Fruit fly (Drosophila melanogaster) whole organism, embryonic: Measurements from ENCODE around the gene Lztr1.

Source experiments
- Atf3 ChIP-seq: fragments of 200-800 bp; sonication (Bioruptor generic); optimal IDR thresholded peaks from 3 replicates; lab custom pipeline; 2016; ENCODE audit warnings: missing biosample characterization, missing genetic modification characterization
- CG10209 ChIP-seq: fragments of 200-800 bp; sonication (Bioruptor generic); optimal IDR thresholded peaks from 3 replicates; lab custom pipeline; 2017; ENCODE audit warnings: missing biosample characterization, mild to moderate bottlenecking, missing genetic modification characterization, missing genetic modification reagents
- CG18476 ChIP-seq: fragments of 200-800 bp; sonication (Bioruptor generic); optimal IDR thresholded peaks from 2 replicates; lab custom pipeline; 2016; ENCODE audit warnings: missing biosample characterization, mild to moderate bottlenecking, missing genetic modification characterization
- CG4730 ChIP-seq: fragments of 200-800 bp; sonication (Bioruptor generic); IDR thresholded peaks from 2 replicates; pipeline ENCODE4 v1.3.6; 2022; ENCODE audit warnings: missing biosample characterization, missing genetic modification characterization
- Side ChIP-seq: fragments of 200-800 bp; sonication (Bioruptor generic); optimal IDR thresholded peaks from 2 replicates; lab custom pipeline; 2016; ENCODE audit warnings: missing biosample characterization, missing genetic modification characterization
- Sry-δ ChIP-seq: fragments of 200-800 bp; sonication (Bioruptor generic); optimal IDR thresholded peaks from 2 replicates; lab custom pipeline; 2016; ENCODE audit warnings: missing biosample characterization, missing genetic modification characterization
- Ssrp ChIP-seq: fragments of 200-800 bp; sonication (Bioruptor generic); optimal IDR thresholded peaks from 2 replicates; lab custom pipeline; 2018; ENCODE audit warnings: missing biosample characterization, mild to moderate bottlenecking, missing genetic modification characterization, moderate library complexity
- chif ChIP-seq, 2 experiments: fragments of 200-800 bp; sonication (Bioruptor generic); optimal IDR thresholded peaks; 3 replicates each; lab custom pipeline; 2016; ENCODE audit warnings: missing biosample characterization in 2 of 2, missing genetic modification characterization in 2 of 2
- her ChIP-seq: fragments of 200-800 bp; sonication (Bioruptor generic); optimal IDR thresholded peaks from 2 replicates; lab custom pipeline; 2016; ENCODE audit warnings: missing biosample characterization, missing genetic modification characterization
- zfh2 ChIP-seq: fragments of 200-800 bp; sonication (Bioruptor generic); optimal IDR thresholded peaks from 2 replicates; lab custom pipeline; 2016; ENCODE audit warnings: missing biosample characterization, missing genetic modification characterization

dm6 chrX:955873-956272 is 28.5 kb upstream of the Lztr1 start:
- TF ChIP-seq CG4730 (GFP tag; lab: Robert Waterston, UW) (peak; percentile 51; the same call in 1 of the 2 replicates), CG18476 (GFP tag; lab: Kevin White, UChicago) (no peak), her (peak; percentile 26), Atf3 (GFP tag; lab: Kevin White, UChicago) (no peak), Side (peak; percentile 16), zfh2 (GFP tag; lab: Kevin White, UChicago) (peak; percentile 5), Sry-δ (GFP tag; lab: Kevin White, UChicago) (peak; percentile 18), chif (GFP tag; optimal IDR thresholded peaks at IDR 0.05; lab: Kevin White, UChicago) (peak; percentile 31 to 33), CG10209 (GFP tag; lab: Kevin White, UChicago) (peak; percentile 41), Ssrp (tag; lab: Kevin White, UChicago) (peak; percentile 57)
